Fruit fly (Drosophila melanogaster): ENCODE results near the gene CG14073.

Gene CG14073

dm6 chr3L:18822450-18823220 lies 2.2 kb upstream of the CG14073 start, which contains the start of gene Cat (continued):
- TF ChIP-seq fd102C (GFP tag; optimal IDR thresholded peaks at IDR 0.05) (no peak), h (optimal IDR thresholded peaks at IDR 0.05) (no peak), GATAe (GFP tag; conservative IDR thresholded peaks at IDR 0.05) (no peak), emc (GFP tag; optimal IDR thresholded peaks at IDR 0.05) (no peak), gcm2 (GFP tag; optimal IDR thresholded peaks at IDR 0.05) (no peak), esg (GFP tag; conservative IDR thresholded peaks at IDR 0.05) (no peak), prd (optimal IDR thresholded peaks at IDR 0.05) (no peak), prd (GFP tag; IDR thresholded peaks at IDR 0.05) (no peak), CG9609 (GFP tag; optimal IDR thresholded peaks at IDR 0.05) (no peak), HLH54F (GFP tag; optimal IDR thresholded peaks at IDR 0.05) (no peak), Gug (GFP tag; IDR thresholded peaks at IDR 0.05) (no peak), jigr1 (GFP tag; IDR thresholded peaks at IDR 0.05) (no peak), CG2875 (GFP tag; optimal IDR thresholded peaks at IDR 0.05) (no peak), gsb-n (tag; optimal IDR thresholded peaks at IDR 0.05) (peak; percentile 20), CG6654 (GFP tag; optimal IDR thresholded peaks at IDR 0.05) (no peak), Bteb2 (GFP tag; optimal IDR thresholded peaks at IDR 0.05) (no peak), tx (GFP tag; optimal IDR thresholded peaks at IDR 0.05) (peak; percentile 25), Hr3 (GFP tag; optimal IDR thresholded peaks at IDR 0.05) (peak; percentile 17), Asciz (GFP tag; optimal IDR thresholded peaks at IDR 0.05) (peak; percentile 0), slp2 (GFP tag; optimal IDR thresholded peaks at IDR 0.05) (no peak), CG34376 (GFP tag; optimal IDR thresholded peaks at IDR 0.05) (peak; percentile 14), Fer1 (GFP tag; optimal IDR thresholded peaks at IDR 0.05) (peak; percentile 48), H2.0 (GFP tag; IDR thresholded peaks at IDR 0.05) (no peak), bowl (GFP tag; IDR thresholded peaks at IDR 0.05) (no peak), CG18599 (GFP tag; optimal IDR thresholded peaks at IDR 0.05) (no peak), Hmr (GFP tag; optimal IDR thresholded peaks at IDR 0.05) (peak; percentile 41), fd64A (GFP tag; optimal IDR thresholded peaks at IDR 0.05) (no peak), HLH3B (GFP tag; IDR thresholded peaks at IDR 0.05) (no peak), pho (GFP tag; optimal IDR thresholded peaks at IDR 0.05) (no peak), CG18011 (GFP tag; optimal IDR thresholded peaks at IDR 0.05) (no peak), Poxn (GFP tag; IDR thresholded peaks at IDR 0.05) (no peak), oc (tag; optimal IDR thresholded peaks at IDR 0.05) (no peak), CG8478 (optimal IDR thresholded peaks at IDR 0.05) (no peak), twi (tag; optimal IDR thresholded peaks at IDR 0.05) (no peak), Aef1 (GFP tag; IDR thresholded peaks at IDR 0.05) (peak; percentile 82), lmd (GFP tag; IDR thresholded peaks at IDR 0.05) (no peak), PHDP (tag; optimal IDR thresholded peaks at IDR 0.05) (peak; percentile 23), CG13123 (GFP tag; optimal IDR thresholded peaks at IDR 0.05) (no peak), CG9437 (GFP tag; optimal IDR thresholded peaks at IDR 0.05) (no peak), Opbp (GFP tag; IDR thresholded peaks at IDR 0.05; ENCODE audit: partially characterized antibody) (peak; percentile 80; the same call in 2 of the 3 replicates), CG12942 (GFP tag; optimal IDR thresholded peaks at IDR 0.05) (no peak), HmgZ (tag; optimal IDR thresholded peaks at IDR 0.05) (peak; percentile 73), nmo (GFP tag; optimal IDR thresholded peaks at IDR 0.05) (peak; percentile 45), Stat92E (GFP tag; optimal IDR thresholded peaks at IDR 0.05) (peak in 1 of 3 experiments; percentile 67), gt (GFP tag; IDR thresholded peaks at IDR 0.05) (no peak), aop (GFP tag; IDR thresholded peaks at IDR 0.05) (no peak), CG4404 (GFP tag; IDR thresholded peaks at IDR 0.05) (no peak), CG8281 (tag; optimal IDR thresholded peaks at IDR 0.05) (no peak), CG32767 (GFP tag; IDR thresholded peaks at IDR 0.05) (no peak; the same call in 1 of the 2 replicates), dati (GFP tag; IDR thresholded peaks at IDR 0.05) (no peak), Myb (GFP tag; optimal IDR thresholded peaks at IDR 0.05) (peak; percentile 25)

Data from whole organism, embryonic.